Fruit fly (Drosophila melanogaster) Kc167 (cell line): ENCODE measurements around the gene Rab3GAP1.

Experiments used
- Myc ChIP-seq: fragments of >200 bp; optimal IDR thresholded peaks from 2 replicates; lab custom pipeline; 2017; ENCODE audit warnings: missing external identifiers
- Sin3A ChIP-seq: fragments of >200 bp; optimal IDR thresholded peaks from 2 replicates; lab custom pipeline; 2018; ENCODE audit warnings: missing external identifiers
- h ChIP-seq: fragments of >200 bp; optimal IDR thresholded peaks from 3 replicates; lab custom pipeline; 2018; ENCODE audit warnings: missing external identifiers
- insv ChIP-seq: fragments of >200 bp; optimal IDR thresholded peaks from 3 replicates; lab custom pipeline; 2018; ENCODE audit warnings: missing external identifiers
- psq ChIP-seq: fragments of >200 bp; optimal IDR thresholded peaks from 2 replicates; lab custom pipeline; 2017; ENCODE audit warnings: missing external identifiers

DNA sequence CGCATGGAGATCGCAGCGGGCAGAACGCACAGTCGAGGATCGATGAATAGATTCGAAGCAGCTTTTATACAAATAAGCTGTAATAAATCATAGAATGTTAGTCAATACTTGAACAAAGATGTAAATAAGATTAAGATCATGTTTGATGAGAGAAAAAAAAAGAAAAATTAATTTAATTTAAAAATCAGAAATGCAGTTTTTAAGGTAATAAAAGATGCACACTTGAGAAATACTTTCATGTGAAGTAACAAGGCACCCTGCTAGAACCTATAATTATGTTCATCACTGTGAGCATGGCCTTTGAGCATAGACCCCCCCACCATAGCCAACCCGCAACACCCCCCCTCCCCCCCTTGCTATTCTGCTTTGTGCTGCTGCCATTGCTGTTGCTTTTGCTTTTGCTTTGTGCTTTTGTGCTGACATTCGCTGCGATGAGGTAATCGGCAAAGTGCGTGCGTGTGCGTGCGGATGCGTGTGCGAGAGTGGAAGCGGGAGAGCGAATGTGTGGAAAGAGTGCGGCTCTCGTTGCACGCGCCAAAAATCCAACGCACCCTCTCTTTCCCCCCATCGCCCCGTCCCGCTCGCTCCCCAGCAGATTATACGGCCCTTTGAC, 32.4 kb upstream of the Rab3GAP1 start:
- no peak for TF ChIP-seq h (lab: Kevin White, UChicago)
- TF ChIP-seq Myc (lab: Kevin White, UChicago), result no peak
- TF ChIP-seq insv (lab: Kevin White, UChicago), result no peak
- TF ChIP-seq psq, result no peak
- TF ChIP-seq Sin3A (lab: Kevin White, UChicago), result no peak
